Worm (Caenorhabditis elegans): ENCODE data around the gene lbp-7.

ce11 chrV:13906166-13906565 is 26.8 kb downstream of the lbp-7 start, which contains the start of gene stdh-1:
- TF ChIP-seq unc-86 (tag; optimal IDR thresholded peaks at IDR 0.05) (no peak), unc-62 (GFP tag; optimal IDR thresholded peaks at IDR 0.05) (no peak), Y116A8C.19 (tag; optimal IDR thresholded peaks at IDR 0.05; ENCODE audit: borderline replicate concordance) (no peak), fkh-8 (tag; optimal IDR thresholded peaks at IDR 0.05) (no peak)

Measured in whole organism, L1 larva.